Worm (Caenorhabditis elegans): ENCODE results near the gene D2096.12.
"Not testable (repeated sequence)": the region's sequence is repeated elsewhere in the genome, so short reads cannot be mapped to it uniquely, and the experiment has no call there.

The D2096.12 gene

DNA sequence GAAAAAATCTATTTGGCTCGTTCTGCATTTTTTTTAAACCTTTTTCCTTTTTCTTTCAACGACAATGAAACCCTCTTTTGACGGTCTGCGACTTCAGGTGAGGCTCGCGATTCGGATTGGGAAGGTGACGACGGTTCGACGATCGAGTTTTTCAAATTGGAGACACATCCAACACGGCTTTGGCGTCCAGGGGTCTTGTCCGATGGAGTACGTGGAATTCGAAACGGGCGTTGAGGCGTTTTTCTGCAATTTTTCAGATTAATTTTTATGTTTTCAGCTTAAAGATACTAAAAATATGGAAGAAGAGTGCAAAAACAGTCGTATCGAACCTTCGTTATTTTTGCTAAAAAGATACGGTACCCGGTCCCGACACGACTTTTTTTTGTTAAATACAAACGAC lies 25.9 kb downstream of the D2096.12 start, which contains the start of gene D2096.10:
Gene D2096.10, minus strand, starts transcription at position 101 of the 400 bp plus-strand sequence.
- TF ChIP-seq C17E4.6 (GFP tag; IDR thresholded peaks at IDR 0.05); mel-28 (tag; optimal IDR thresholded peaks at IDR 0.05; ENCODE audit: borderline replicate concordance); ztf-28 (GFP tag; IDR thresholded peaks at IDR 0.05): not testable (repeated sequence)

DNA sequence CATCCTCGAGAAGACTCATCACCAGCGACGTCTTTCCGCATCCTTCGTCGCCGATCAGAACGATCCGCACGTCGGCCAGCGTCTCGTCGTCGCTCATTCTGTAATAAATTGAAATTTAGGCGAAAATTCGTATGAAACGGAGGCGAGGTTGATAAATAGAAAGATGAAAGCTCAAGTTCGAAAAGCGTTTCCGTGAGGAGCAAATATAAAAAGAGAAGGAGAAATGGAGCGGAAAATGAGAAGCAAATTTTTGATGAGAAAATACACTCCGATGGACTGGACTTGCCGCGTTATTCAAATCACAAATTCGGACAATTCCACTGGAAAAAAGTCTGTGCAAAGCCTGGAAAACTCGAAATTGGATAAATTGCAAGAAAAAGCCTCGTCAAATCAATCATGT lies 30.8 kb downstream of the D2096.12 start, which contains the start of gene D2096.11:
Gene D2096.11, minus strand, starts transcription at position 101 of the 400 bp plus-strand sequence.
- no peak for TF ChIP-seq madf-8 (GFP tag; conservative IDR thresholded peaks at IDR 0.05)
- no peak for TF ChIP-seq F22D6.2 (tag; optimal IDR thresholded peaks at IDR 0.05)
- no peak for TF ChIP-seq bed-1 (GFP tag; IDR thresholded peaks at IDR 0.05)
- TF ChIP-seq snpc-1.1 (tag; optimal IDR thresholded peaks at IDR 0.05; ENCODE audit: insufficient read depth): no peak
- no peak for TF ChIP-seq snpc-4 (GFP tag; optimal IDR thresholded peaks at IDR 0.05)
- TF ChIP-seq snpc-4 (tag; optimal IDR thresholded peaks at IDR 0.05): no peak
- no peak for TF ChIP-seq F33H1.4 (GFP tag; IDR thresholded peaks at IDR 0.05)
- TF ChIP-seq pha-4 (tag; optimal IDR thresholded peaks at IDR 0.05): no peak
- TF ChIP-seq cebp-2 (GFP tag; IDR thresholded peaks at IDR 0.05): no peak
- no peak for TF ChIP-seq ccch-3 (GFP tag; optimal IDR thresholded peaks at IDR 0.05)

DNA sequence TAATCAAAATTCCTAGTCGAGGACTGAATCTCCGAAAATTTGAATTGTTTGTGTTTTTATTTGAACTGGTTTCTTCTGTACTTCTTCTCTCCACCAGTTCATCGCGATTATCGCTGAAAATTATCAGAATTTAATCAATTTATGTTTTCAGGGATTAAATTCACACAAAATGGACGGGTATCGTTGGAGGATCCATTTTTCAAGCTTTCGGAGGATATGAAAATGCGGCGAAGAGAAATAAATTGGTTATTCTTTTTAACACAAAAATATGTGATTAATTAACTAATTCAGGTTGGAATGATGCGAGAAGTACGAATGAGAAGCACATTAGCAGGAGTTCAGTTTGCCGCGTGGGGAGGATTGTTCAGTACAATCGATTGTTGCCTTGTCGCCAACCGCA lies 33.1 kb downstream of the D2096.12 start, which contains the start of gene timm-17B.2:
Gene timm-17B.2, plus strand, starts transcription at position 301 of the 400 bp plus-strand sequence.
- TF ChIP-seq ztf-18 (tag; optimal IDR thresholded peaks at IDR 0.05) (no peak), repo-1 (tag; optimal IDR thresholded peaks at IDR 0.05) (no peak), hlh-26 (GFP tag; conservative IDR thresholded peaks at IDR 0.05) (no peak), hsf-1 (GFP tag; IDR thresholded peaks at IDR 0.05) (no peak), ztf-22 (GFP tag; optimal IDR thresholded peaks at IDR 0.05) (no peak), cebp-2 (GFP tag; IDR thresholded peaks at IDR 0.05) (no peak), snpc-4 (GFP tag; optimal IDR thresholded peaks at IDR 0.05) (no peak), snpc-4 (tag; optimal IDR thresholded peaks at IDR 0.05) (no peak), Y67H2A.10 (GFP tag; conservative IDR thresholded peaks at IDR 0.05) (no peak), B0336.3 (GFP tag; IDR thresholded peaks at IDR 0.05) (no peak), lir-1 (GFP tag; conservative IDR thresholded peaks at IDR 0.05) (no peak), tlf-1 (GFP tag; optimal IDR thresholded peaks at IDR 0.05) (no peak), hmg-1.2 (GFP tag; IDR thresholded peaks at IDR 0.05) (no peak), egl-18 (GFP tag; IDR thresholded peaks at IDR 0.05) (no peak), chd-7 (tag; optimal IDR thresholded peaks at IDR 0.05) (no peak), lsy-27 (tag; optimal IDR thresholded peaks at IDR 0.05; ENCODE audit: borderline replicate concordance, insufficient read depth) (no peak), attf-6 (GFP tag; IDR thresholded peaks at IDR 0.05) (no peak)

DNA sequence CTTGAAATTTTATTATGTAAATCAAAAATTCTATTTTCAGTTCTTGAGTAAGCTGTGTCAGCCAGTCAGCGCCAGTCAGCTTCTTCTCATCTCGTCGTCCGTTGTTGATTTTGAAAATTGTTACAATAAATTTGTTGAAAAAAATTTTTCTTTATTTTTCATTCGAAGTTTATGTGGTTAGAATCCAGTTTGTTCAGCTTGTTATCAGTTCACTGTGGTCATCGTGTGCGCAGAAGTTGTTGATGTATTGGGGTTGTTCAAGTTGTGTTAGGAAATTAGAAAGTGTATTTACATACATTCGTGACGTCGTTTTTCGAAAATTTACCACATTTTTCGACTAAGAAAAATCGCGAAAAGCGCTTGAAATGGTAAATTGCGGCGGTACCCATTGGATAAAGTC lies 34.6 kb downstream of the D2096.12 start:
- TF ChIP-seq hrde-1 (tag; optimal IDR thresholded peaks at IDR 0.05; ENCODE audit: borderline replicate concordance) (peak; percentile 57), ztf-3 (GFP tag; optimal IDR thresholded peaks at IDR 0.05) (no peak), Y79H2A.3 (GFP tag; conservative IDR thresholded peaks at IDR 0.05) (0 out of 2 replicates have a peak, but pooled peaks have one; percentile 56), attf-5 (GFP tag; optimal IDR thresholded peaks at IDR 0.05) (no peak)

DNA sequence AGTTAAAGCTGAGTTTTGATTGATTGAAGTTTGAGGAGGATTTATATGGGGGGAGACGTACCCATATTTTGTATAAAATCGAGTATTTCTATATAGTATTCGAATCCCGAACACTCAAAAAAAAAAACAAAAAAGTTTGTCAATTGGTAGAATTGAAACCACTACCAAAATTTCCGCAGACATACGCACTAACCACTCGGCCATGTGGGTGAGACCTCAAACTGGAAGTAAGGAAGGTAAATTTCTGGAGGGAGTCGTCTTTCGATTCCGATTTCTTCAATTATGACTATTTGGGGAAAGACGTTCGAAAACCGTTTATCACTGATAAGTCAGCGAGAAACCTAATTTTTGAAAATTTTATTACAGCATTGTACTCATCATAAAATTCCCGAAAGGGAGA lies 49.3 kb downstream of the D2096.12 start:
- TF ChIP-seq hmg-1.2 (GFP tag; IDR thresholded peaks at IDR 0.05) (peak; percentile 70), madf-6 (GFP tag; IDR thresholded peaks at IDR 0.05) (peak; percentile 38; the same call in 1 of the 2 replicates), lin-26 (GFP tag; IDR thresholded peaks at IDR 0.05) (peak; percentile 88), rpc-1 (optimal IDR thresholded peaks at IDR 0.05) (peak; percentile 49), rpc-1 (tag; optimal IDR thresholded peaks at IDR 0.05) (peak; percentile 68), B0019.2 (GFP tag; conservative IDR thresholded peaks at IDR 0.05) (0 out of 2 replicates have a peak, but pooled peaks have one; percentile 15), D2030.7 (GFP tag; IDR thresholded peaks at IDR 0.05) (peak; percentile 41; the same call in 1 of the 2 replicates), pbrm-1 (GFP tag; IDR thresholded peaks at IDR 0.05) (peak; percentile 25; the same call in 1 of the 2 replicates), madf-3 (GFP tag; IDR thresholded peaks at IDR 0.05) (peak; percentile 61; the same call in 1 of the 2 replicates), hsf-1 (GFP tag; IDR thresholded peaks at IDR 0.05) (peak; percentile 68; the same call in 1 of the 2 replicates), tbp1 (GFP tag; optimal IDR thresholded peaks at IDR 0.05) (peak; percentile 86), cebp-2 (GFP tag; IDR thresholded peaks at IDR 0.05) (0 out of 2 replicates have a peak, but pooled peaks have one; percentile 76), ceh-40 (GFP tag; IDR thresholded peaks at IDR 0.05) (0 out of 2 replicates have a peak, but pooled peaks have one; percentile 38), ztf-25 (GFP tag; IDR thresholded peaks at IDR 0.05) (peak; percentile 82; the same call in 1 of the 2 replicates)
